Fruit fly (Drosophila melanogaster) whole organism, prepupa: Measurements from ENCODE around the gene GABA-B-R3.

ENCODE experiments used
- CG31627 ChIP-seq: fragments of 200-800 bp; sonication (Bioruptor generic); optimal IDR thresholded peaks from 3 replicates; lab custom pipeline; 2016; ENCODE audit warnings: missing biosample characterization, missing genetic modification characterization
- CG4318 ChIP-seq: fragments of 200-800 bp; sonication (Bioruptor generic); optimal IDR thresholded peaks from 3 replicates; lab custom pipeline; 2017; ENCODE audit warnings: missing biosample characterization, mild to moderate bottlenecking, missing genetic modification characterization
- CG6808 ChIP-seq: fragments of 200-800 bp; sonication (Bioruptor generic); optimal IDR thresholded peaks from 3 replicates; lab custom pipeline; 2017; ENCODE audit warnings: missing biosample characterization, missing genetic modification characterization, mild to moderate bottlenecking, moderate library complexity, missing genetic modification reagents
- CG8319 ChIP-seq: fragments of 200-800 bp; sonication (Bioruptor generic); optimal IDR thresholded peaks from 3 replicates; lab custom pipeline; 2016; ENCODE audit warnings: missing biosample characterization, missing genetic modification characterization
- Hr4 ChIP-seq: fragments of 200-800 bp; sonication (Bioruptor generic); optimal IDR thresholded peaks from 3 replicates; lab custom pipeline; 2016; ENCODE audit warnings: missing biosample characterization, missing genetic modification characterization
- Lpt ChIP-seq: fragments of 200-800 bp; sonication (Bioruptor generic); optimal IDR thresholded peaks from 3 replicates; lab custom pipeline; 2016; ENCODE audit warnings: missing biosample characterization, missing genetic modification characterization
- Met ChIP-seq: fragments of 200-800 bp; sonication (Bioruptor generic); optimal IDR thresholded peaks from 3 replicates; lab custom pipeline; 2016; ENCODE audit warnings: missing biosample characterization, missing genetic modification characterization
- Smox ChIP-seq: fragments of 200-800 bp; sonication (Bioruptor generic); optimal IDR thresholded peaks from 3 replicates; lab custom pipeline; 2016; ENCODE audit warnings: missing biosample characterization, missing genetic modification characterization
- Sox15 ChIP-seq: fragments of 200-800 bp; sonication (Bioruptor generic); optimal IDR thresholded peaks from 3 replicates; lab custom pipeline; 2016; ENCODE audit warnings: missing biosample characterization, missing genetic modification characterization
- salr ChIP-seq, 2 experiments: fragments of 200-800 bp; sonication (Bioruptor generic); optimal IDR thresholded peaks; 3 replicates each; lab custom pipeline; 2016 to 2018; ENCODE audit warnings: missing biosample characterization in 2 of 2, missing genetic modification characterization in 2 of 2, mild to moderate bottlenecking in 1 of 2
- spab ChIP-seq: fragments of 200-800 bp; sonication (Bioruptor generic); optimal IDR thresholded peaks from 2 replicates; lab custom pipeline; 2017; ENCODE audit warnings: missing biosample characterization, mild to moderate bottlenecking, missing genetic modification characterization, missing genetic modification reagents

- TF ChIP-seq CG31627 (no peak), Smox (no peak), Sox15 (GFP tag; lab: Kevin White, UChicago) (no peak), Hr4 (no peak), Met (no peak), CG4318 (GFP tag; lab: Kevin White, UChicago) (no peak), Lpt (GFP tag; lab: Kevin White, UChicago) (no peak), salr (GFP tag; optimal IDR thresholded peaks at IDR 0.05; lab: Kevin White, UChicago) (no peak), spab (no peak), CG8319 (GFP tag; lab: Kevin White, UChicago) (no peak), CG6808 (GFP tag; lab: Kevin White, UChicago) (no peak)
Measured at dm6 chr2L:728062-728461, 21.7 kb upstream of the GABA-B-R3 start, which contains the start of gene Hsp60B.
